Fruit fly (Drosophila melanogaster) whole organism, wandering third instar larva: ENCODE results near the gene lute.

Experiments
- Abd-B ChIP-seq: fragments of >200 bp; optimal IDR thresholded peaks from 2 replicates; lab custom pipeline; 2017; ENCODE audit warnings: missing biosample characterization, missing genetic modification characterization
- CG32264 ChIP-seq: fragments of 200-800 bp; sonication (Bioruptor generic); optimal IDR thresholded peaks from 2 replicates; lab custom pipeline; 2016; ENCODE audit warnings: missing biosample characterization, missing genetic modification characterization
- CG9705 ChIP-seq: fragments of 200-800 bp; sonication (Bioruptor generic); optimal IDR thresholded peaks from 2 replicates; lab custom pipeline; 2018; ENCODE audit warnings: missing biosample characterization, mild to moderate bottlenecking, missing genetic modification characterization
- CrebA ChIP-seq: fragments of 200-800 bp; sonication (Bioruptor generic); optimal IDR thresholded peaks from 2 replicates; lab custom pipeline; 2016; ENCODE audit warnings: missing biosample characterization, mild to moderate bottlenecking, missing genetic modification characterization, borderline replicate concordance
- Dif ChIP-seq: fragments of 200-275, 200-300 bp; sonication (Bioruptor generic); optimal IDR thresholded peaks from 2 replicates; lab custom pipeline; 2018; ENCODE audit warnings: missing biosample characterization, missing genetic modification characterization; ENCODE audit not compliant: partially characterized antibody
- HLH106 ChIP-seq: fragments of 200-800 bp; optimal IDR thresholded peaks from 3 replicates; lab custom pipeline; 2019; ENCODE audit warnings: missing biosample characterization, mild to moderate bottlenecking, missing genetic modification characterization, moderate library complexity
- Hnf4 ChIP-seq: fragments of 200-800 bp; sonication (Bioruptor generic); optimal IDR thresholded peaks from 2 replicates; lab custom pipeline; 2016; ENCODE audit warnings: missing biosample characterization, mild to moderate bottlenecking, missing genetic modification characterization
- Hr78 ChIP-seq: fragments of >200 bp; optimal IDR thresholded peaks from 2 replicates; lab custom pipeline; 2017; ENCODE audit warnings: missing biosample characterization, missing genetic modification characterization
- Hr83 ChIP-seq: fragments of 200-300 bp; sonication (Bioruptor generic); optimal IDR thresholded peaks from 2 replicates; lab custom pipeline; 2016; ENCODE audit warnings: missing biosample characterization, mild to moderate bottlenecking, missing genetic modification characterization, moderate library complexity; ENCODE audit not compliant: poor library complexity, severe bottlenecking
- Jra ChIP-seq: sonication (Bioruptor generic); optimal IDR thresholded peaks from 2 replicates; lab custom pipeline; 2016; ENCODE audit warnings: missing biosample characterization, missing genetic modification characterization
- Myc ChIP-seq: fragments of >200 bp; optimal IDR thresholded peaks from 2 replicates; lab custom pipeline; 2017
- N ChIP-seq: fragments of >200 bp; optimal IDR thresholded peaks from 2 replicates; lab custom pipeline; 2018; ENCODE audit warnings: missing biosample characterization, missing external identifiers, missing genetic modification characterization
- OdsH ChIP-seq: fragments of 200-800 bp; sonication (Bioruptor generic); optimal IDR thresholded peaks from 2 replicates; lab custom pipeline; 2016; ENCODE audit warnings: missing biosample characterization, mild to moderate bottlenecking, missing genetic modification characterization
- Rel ChIP-seq, 2 experiments: fragments of 200-800 bp; sonication (Bioruptor generic) in 1 of 2; optimal IDR thresholded peaks; 2 replicates in 1 of 2; 3 replicates in 1 of 2; lab custom pipeline; 2016 to 2019; ENCODE audit warnings: mild to moderate bottlenecking in 2 of 2, missing biosample characterization in 2 of 2, missing genetic modification characterization in 2 of 2, moderate library complexity in 1 of 2
- Sp1 ChIP-seq: fragments of 200-800 bp; sonication (Bioruptor generic); optimal IDR thresholded peaks from 3 replicates; lab custom pipeline; 2019; ENCODE audit warnings: missing biosample characterization, mild to moderate bottlenecking, missing genetic modification characterization, moderate library complexity
- Vsx2 ChIP-seq: fragments of 200-300, 225-300 bp; sonication (Bioruptor generic); optimal IDR thresholded peaks from 2 replicates; lab custom pipeline; 2018; ENCODE audit warnings: missing biosample characterization, missing genetic modification characterization; ENCODE audit not compliant: partially characterized antibody
- br ChIP-seq: fragments of 200-800 bp; sonication (Bioruptor generic); optimal IDR thresholded peaks from 2 replicates; lab custom pipeline; 2016; ENCODE audit warnings: missing biosample characterization, missing genetic modification characterization
- dl ChIP-seq, 2 experiments: fragments of 175-275, 200-275 bp in 1 of 2; fragments of 200-275 bp in 1 of 2; sonication (Bioruptor generic); optimal IDR thresholded peaks; lab custom pipeline; 2018; ENCODE audit warnings: mild to moderate bottlenecking in 2 of 2, missing biosample characterization in 2 of 2, missing genetic modification characterization in 2 of 2, moderate library complexity in 2 of 2; ENCODE audit not compliant: partially characterized antibody in 2 of 2, insufficient read depth in 1 of 2
- dmrt93B ChIP-seq: fragments of 200-800 bp; sonication (Bioruptor generic); optimal IDR thresholded peaks from 2 replicates; lab custom pipeline; 2018; ENCODE audit warnings: missing biosample characterization, mild to moderate bottlenecking, missing genetic modification characterization
- dsf ChIP-seq: sonication (Bioruptor generic); optimal IDR thresholded peaks from 2 replicates; lab custom pipeline; 2016; ENCODE audit warnings: missing biosample characterization, missing genetic modification characterization, borderline replicate concordance
- ey ChIP-seq: fragments of 200-800 bp; sonication (Bioruptor generic); optimal IDR thresholded peaks from 2 replicates; lab custom pipeline; 2016; ENCODE audit warnings: missing biosample characterization, missing genetic modification characterization
- foxo ChIP-seq, 2 experiments: fragments of 200-800 bp; sonication (Bioruptor generic); optimal IDR thresholded peaks; 2 replicates in 1 of 2; 3 replicates in 1 of 2; lab custom pipeline; 2016 to 2017; ENCODE audit warnings: missing biosample characterization in 2 of 2, missing genetic modification characterization in 2 of 2
- fru ChIP-seq: fragments of 200-800 bp; sonication (Bioruptor generic); optimal IDR thresholded peaks from 3 replicates; lab custom pipeline; 2016; ENCODE audit warnings: missing biosample characterization, mild to moderate bottlenecking, missing genetic modification characterization
- jim ChIP-seq: fragments of 175-275, 200-325 bp; sonication (Bioruptor generic); optimal IDR thresholded peaks from 2 replicates; lab custom pipeline; 2016; ENCODE audit warnings: missing biosample characterization, mild to moderate bottlenecking, missing genetic modification characterization
- lola ChIP-seq: fragments of >200 bp; optimal IDR thresholded peaks from 2 replicates; lab custom pipeline; 2017; ENCODE audit warnings: missing biosample characterization, missing genetic modification characterization
- pan ChIP-seq: fragments of >200 bp; optimal IDR thresholded peaks from 2 replicates; lab custom pipeline; 2017
- sage ChIP-seq: fragments of 200-800 bp; sonication (Bioruptor generic); optimal IDR thresholded peaks from 2 replicates; lab custom pipeline; 2016; ENCODE audit warnings: missing biosample characterization, mild to moderate bottlenecking, missing genetic modification characterization
- tai ChIP-seq: sonication (Bioruptor generic); optimal IDR thresholded peaks from 2 replicates; lab custom pipeline; 2016; ENCODE audit warnings: missing biosample characterization, missing genetic modification characterization
- usp ChIP-seq: fragments of >200 bp; optimal IDR thresholded peaks from 2 replicates; lab custom pipeline; 2017; ENCODE audit warnings: missing biosample characterization, missing genetic modification characterization

The lute gene

DNA sequence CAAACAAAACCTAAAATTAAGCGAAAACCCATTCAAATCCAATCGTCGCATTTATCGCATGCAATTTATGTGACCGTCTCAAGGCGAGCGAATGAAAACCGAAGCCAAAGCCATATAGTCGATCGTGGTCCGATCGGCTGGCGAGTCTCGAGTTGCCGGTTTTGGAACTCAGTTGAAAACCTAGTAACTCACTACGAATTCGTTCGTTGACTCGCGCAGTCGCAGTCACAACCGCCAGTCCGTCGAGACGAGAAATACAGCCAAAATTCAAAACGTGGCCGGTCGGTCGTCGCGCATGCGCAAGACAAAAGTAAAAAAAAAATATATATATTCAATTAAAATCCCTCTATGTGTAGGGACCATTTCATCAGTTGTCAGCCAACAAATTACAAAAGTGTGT is at the start of gene lute:
lute (plus strand) TSS at position 203 of the 400 bp plus-strand sequence.
- TF ChIP-seq CrebA (GFP tag; lab: Kevin White, UChicago), result peak; percentile 21
- peak; percentile 25 for TF ChIP-seq Vsx2
- TF ChIP-seq fru, result peak; percentile 21
- TF ChIP-seq Abd-B (GFP tag; lab: Kevin White, UChicago), result no peak
- TF ChIP-seq, all 38 proteins: peak for 3

DNA sequence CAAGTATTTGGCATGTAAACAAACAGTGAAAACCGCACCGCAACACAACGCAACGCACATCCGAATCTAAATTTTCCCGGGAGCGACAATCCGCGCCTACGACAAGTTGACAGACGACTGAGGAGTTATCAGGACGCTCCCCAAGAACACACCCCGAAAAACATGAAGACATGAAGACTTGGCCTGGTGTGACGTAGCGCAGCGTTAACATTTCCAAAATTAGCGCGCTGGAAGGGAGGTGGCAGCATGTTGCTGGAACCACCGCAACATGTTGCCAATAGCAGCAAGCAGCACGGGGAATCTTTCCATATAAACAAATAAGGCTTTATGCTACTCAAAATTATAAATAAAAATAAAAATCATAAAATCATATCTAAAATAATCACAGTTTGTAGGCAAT is 33.5 kb upstream of the lute start:
- TF ChIP-seq dl (GFP tag; optimal IDR thresholded peaks at IDR 0.05; lab: Kevin White, UChicago; ENCODE audit: insufficient read depth in 1 of 2, partially characterized antibody in 2 of 2), result no peak
- TF ChIP-seq fru, result no peak
- TF ChIP-seq Hr83, result no peak
- no peak for TF ChIP-seq usp (GFP tag; lab: Kevin White, UChicago)
- TF ChIP-seq br, result no peak
- TF ChIP-seq dmrt93B (GFP tag; lab: Kevin White, UChicago), result no peak
- TF ChIP-seq foxo (GFP tag; optimal IDR thresholded peaks at IDR 0.05; lab: Kevin White, UChicago), result no peak
- TF ChIP-seq Rel (GFP tag; optimal IDR thresholded peaks at IDR 0.05; lab: Kevin White, UChicago), result no peak
- no peak for TF ChIP-seq Rel (tag; optimal IDR thresholded peaks at IDR 0.05; lab: Kevin White, UChicago)
- no peak for TF ChIP-seq ey
- no peak for TF ChIP-seq Myc (lab: Kevin White, UChicago)
- no peak for TF ChIP-seq tai (GFP tag; lab: Kevin White, UChicago)

DNA sequence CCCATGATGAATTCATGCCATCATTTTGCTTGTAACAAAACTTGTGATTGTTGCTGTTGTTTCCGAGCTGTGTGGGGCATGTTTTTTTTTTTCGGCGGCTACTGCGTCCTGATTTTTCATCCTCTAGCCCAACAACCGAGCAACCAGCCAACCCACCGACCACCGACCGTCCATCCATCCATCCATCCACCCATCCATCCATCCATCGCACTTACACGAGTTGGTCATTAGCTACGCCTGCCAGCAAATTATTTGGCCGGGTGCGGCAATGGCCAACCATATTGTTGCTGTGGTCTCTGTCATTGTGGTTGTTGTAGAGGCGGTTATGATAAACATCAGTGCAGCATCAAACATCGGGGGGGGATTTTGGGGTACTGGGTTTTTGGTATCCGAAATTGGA is 20.4 kb upstream of the lute start:
- no peak for TF ChIP-seq Abd-B (GFP tag; lab: Kevin White, UChicago)
- no peak for TF ChIP-seq Jra (GFP tag; lab: Kevin White, UChicago)
- no peak for TF ChIP-seq Rel (GFP tag; optimal IDR thresholded peaks at IDR 0.05; lab: Kevin White, UChicago)
- no peak for TF ChIP-seq Rel (tag; optimal IDR thresholded peaks at IDR 0.05; lab: Kevin White, UChicago)

DNA sequence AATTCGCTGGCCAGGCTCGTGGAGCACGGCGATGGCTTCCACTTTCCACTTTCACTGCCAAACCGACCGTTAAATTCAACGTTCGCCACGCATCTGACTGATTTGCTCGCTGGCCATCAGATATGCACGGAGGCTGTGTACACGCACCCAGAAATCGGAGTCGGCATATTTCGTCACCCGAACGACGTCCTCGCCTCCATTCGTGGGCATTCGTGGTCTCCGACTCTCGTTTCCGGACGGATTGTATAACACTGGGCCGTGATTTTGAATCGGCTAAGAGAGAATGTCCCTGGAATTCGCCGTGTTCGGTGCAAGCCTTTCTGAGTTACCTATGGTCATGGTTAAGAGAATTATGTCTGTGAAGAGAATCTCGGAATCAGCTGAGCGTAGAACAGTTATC is 13.7 kb upstream of the lute start, which contains the start of gene beat-IIa:
beat-IIa (minus strand) TSS at position 97 of the 400 bp plus-strand sequence.
- TF ChIP-seq dmrt93B (GFP tag; lab: Kevin White, UChicago) (no peak), Rel (GFP tag; optimal IDR thresholded peaks at IDR 0.05; lab: Kevin White, UChicago) (no peak), Rel (tag; optimal IDR thresholded peaks at IDR 0.05; lab: Kevin White, UChicago) (no peak), CG32264 (GFP tag; lab: Kevin White, UChicago) (no peak), HLH106 (no peak)

DNA sequence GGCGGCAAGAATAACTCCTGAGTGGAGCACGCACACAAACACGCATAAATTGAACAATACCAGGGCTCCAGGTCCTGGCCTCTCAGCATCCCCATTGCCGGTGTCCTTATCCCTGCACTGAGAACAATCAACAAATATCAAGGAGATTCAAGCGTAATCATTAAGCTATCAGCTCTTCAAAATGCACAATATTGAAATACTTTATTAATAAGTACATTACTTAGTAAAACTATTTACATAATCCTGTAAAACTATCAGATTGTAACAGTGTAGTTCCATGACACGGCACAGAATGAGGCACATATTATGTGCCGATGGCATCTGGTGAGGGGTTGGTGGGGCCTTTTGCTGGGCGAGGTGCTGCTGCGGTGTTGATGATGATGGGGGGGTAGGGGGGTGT is 8.7 kb upstream of the lute start:
- TF ChIP-seq N (no peak), dsf (GFP tag; lab: Kevin White, UChicago) (no peak), ey (no peak), dmrt93B (GFP tag; lab: Kevin White, UChicago) (no peak), jim (GFP tag; lab: Kevin White, UChicago) (no peak), OdsH (no peak), Hr78 (GFP tag; lab: Kevin White, UChicago) (no peak)

DNA sequence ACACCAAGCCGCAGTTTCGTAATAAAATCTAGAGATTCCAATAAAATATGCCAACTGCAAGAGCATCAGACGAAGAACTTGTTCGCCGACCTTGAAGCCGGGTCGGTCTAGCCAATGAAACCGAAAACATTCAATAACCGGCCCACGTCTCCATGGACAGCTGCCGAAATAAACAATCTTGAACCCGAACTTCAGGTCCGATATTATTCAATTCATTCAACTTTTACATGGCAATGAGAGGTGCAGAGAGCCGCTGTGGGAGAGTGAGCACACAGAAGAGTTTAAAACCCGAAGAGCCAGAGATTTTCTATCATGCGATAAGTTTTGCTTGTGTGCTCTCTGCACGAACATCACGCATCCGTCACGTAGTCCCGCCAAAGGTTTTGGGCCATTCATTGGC is 2.2 kb upstream of the lute start:
- no peak for TF ChIP-seq CG9705
- no peak for TF ChIP-seq Hnf4
- TF ChIP-seq lola (GFP tag; lab: Kevin White, UChicago), result no peak
- TF ChIP-seq Dif (GFP tag; lab: Kevin White, UChicago), result peak; percentile 18
- TF ChIP-seq pan (lab: Kevin White, UChicago), result no peak
- peak in 1 of 2 experiments; percentile 39 for TF ChIP-seq dl (GFP tag; optimal IDR thresholded peaks at IDR 0.05; lab: Kevin White, UChicago; ENCODE audit: insufficient read depth in 1 of 2, partially characterized antibody in 2 of 2)
- no peak for TF ChIP-seq CG32264 (GFP tag; lab: Kevin White, UChicago)

DNA sequence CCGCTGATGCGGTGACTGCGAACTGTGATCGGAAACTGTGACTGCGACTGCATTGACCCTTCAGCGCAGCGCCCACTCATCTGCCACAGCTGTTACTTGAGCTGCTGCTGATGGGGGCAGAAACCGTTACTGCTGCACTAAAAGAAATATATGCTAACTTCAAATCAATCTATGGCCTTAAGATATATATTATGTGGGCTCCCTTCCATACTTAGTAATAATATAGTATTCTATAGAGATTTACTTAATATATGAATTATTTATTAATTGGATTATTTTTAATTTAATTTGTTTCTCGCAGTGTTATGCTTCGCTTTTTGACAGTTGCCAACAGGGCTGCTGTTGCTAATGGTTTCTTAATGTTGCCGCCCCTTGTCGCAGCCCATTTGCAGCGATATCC is 693 bp upstream of the lute start:
- TF ChIP-seq fru (peak; percentile 8), foxo (GFP tag; optimal IDR thresholded peaks at IDR 0.05; lab: Kevin White, UChicago) (peak in 1 of 2 experiments; percentile 47), Sp1 (no peak), sage (no peak), OdsH (no peak), Hr78 (GFP tag; lab: Kevin White, UChicago) (no peak), HLH106 (peak; percentile 36), dmrt93B (GFP tag; lab: Kevin White, UChicago) (no peak), usp (GFP tag; lab: Kevin White, UChicago) (no peak), Abd-B (GFP tag; lab: Kevin White, UChicago) (no peak)
